Worm (Caenorhabditis elegans) whole organism, L1 larva: Measurements from ENCODE around the gene ZK829.7.

Source experiments
- aha-1 ChIP-seq: fragments of 150-350 bp; optimal IDR thresholded peaks from 2 replicates; lab custom pipeline; 2014; ENCODE audit warnings: missing biosample characterization, missing genetic modification characterization
- ceh-90 ChIP-seq: sonication (generic microtip); optimal IDR thresholded peaks from 2 replicates; lab custom pipeline; 2016; ENCODE audit warnings: missing genetic modification characterization, missing compliant biosample characterization
- ces-1 ChIP-seq: fragments of 150-350 bp; optimal IDR thresholded peaks from 2 replicates; lab custom pipeline; 2014; ENCODE audit warnings: missing biosample characterization, missing genetic modification reagents, missing genetic modification characterization
- fkh-10 ChIP-seq: sonication (generic microtip); optimal IDR thresholded peaks from 2 replicates; lab custom pipeline; 2017; ENCODE audit warnings: missing biosample characterization, missing genetic modification reagents, missing genetic modification characterization
- lsy-2 ChIP-seq, 2 experiments: fragments of 150-350 bp; optimal IDR thresholded peaks; 2 replicates each; lab custom pipeline; 2014; ENCODE audit warnings: missing biosample characterization in 2 of 2, missing genetic modification characterization in 2 of 2
- nhr-237 ChIP-seq: fragments of 150-350 bp; optimal IDR thresholded peaks from 2 replicates; lab custom pipeline; 2014; ENCODE audit warnings: missing biosample characterization, missing genetic modification characterization
- pag-3 ChIP-seq: sonication (generic microtip); optimal IDR thresholded peaks from 2 replicates; lab custom pipeline; 2017; ENCODE audit warnings: missing genetic modification characterization, mild to moderate bottlenecking, missing compliant biosample characterization, antibody characterized with exemption, borderline replicate concordance; ENCODE audit not compliant: insufficient read depth
- unc-62 ChIP-seq: fragments of 150-350 bp; optimal IDR thresholded peaks from 2 replicates; lab custom pipeline; 2014; ENCODE audit warnings: missing biosample characterization, missing genetic modification reagents, missing genetic modification characterization

ce11 chrIV:11942313-11942712 is 19.0 kb downstream of the ZK829.7 start, which contains the start of gene ZK829.1:
- no peak for TF ChIP-seq unc-62 (GFP tag; lab: Kevin White, UChicago)
- no peak for TF ChIP-seq pag-3 (tag; lab: Kevin White, UChicago)
- TF ChIP-seq fkh-10 (GFP tag; lab: Kevin White, UChicago): no peak
- TF ChIP-seq ceh-90 (tag; lab: Kevin White, UChicago): no peak
- TF ChIP-seq aha-1 (tag; lab: Kevin White, UChicago): no peak
- no peak for TF ChIP-seq ces-1 (GFP tag; lab: Kevin White, UChicago)
- no peak for TF ChIP-seq lsy-2 (tag; optimal IDR thresholded peaks at IDR 0.05; lab: Kevin White, UChicago)
- TF ChIP-seq nhr-237: no peak
